Fruit fly (Drosophila melanogaster) whole organism, embryonic: ENCODE results near the gene Cyp28c1.
A peak's percentile ranks its signal among the peaks of the same experiment; 100 is the strongest.

ENCODE experiments used
- ATbp ChIP-seq: fragments of 200-800 bp; sonication (Bioruptor generic); optimal IDR thresholded peaks from 2 replicates; lab custom pipeline; 2017; ENCODE audit warnings: missing biosample characterization, mild to moderate bottlenecking, missing genetic modification characterization, missing genetic modification reagents
- Antp ChIP-seq: fragments of 200-800 bp; sonication (Bioruptor generic); optimal IDR thresholded peaks from 3 replicates; lab custom pipeline; 2016; ENCODE audit warnings: missing biosample characterization, missing genetic modification characterization
- CG12299 ChIP-seq: fragments of 200-800 bp; sonication (Bioruptor generic); optimal IDR thresholded peaks from 2 replicates; lab custom pipeline; 2018; ENCODE audit warnings: missing biosample characterization, mild to moderate bottlenecking, missing genetic modification characterization
- CG13894 ChIP-seq: fragments of 200-800 bp; sonication (Bioruptor generic); optimal IDR thresholded peaks from 3 replicates; lab custom pipeline; 2018; ENCODE audit warnings: missing biosample characterization, mild to moderate bottlenecking, missing genetic modification characterization, moderate library complexity
- CG14441 ChIP-seq: fragments of 200-800 bp; sonication (Bioruptor generic); IDR thresholded peaks from 2 replicates; pipeline ENCODE4 v1.3.6; 2022; ENCODE audit warnings: missing biosample characterization, missing genetic modification characterization
- CG14710 ChIP-seq: fragments of 200-800 bp; sonication (Bioruptor generic); optimal IDR thresholded peaks from 3 replicates; lab custom pipeline; 2019; ENCODE audit warnings: missing biosample characterization, mild to moderate bottlenecking, missing genetic modification characterization, moderate library complexity
- CG15479 ChIP-seq: fragments of 200-800 bp; sonication (Bioruptor generic); optimal IDR thresholded peaks from 3 replicates; lab custom pipeline; 2019; ENCODE audit warnings: missing biosample characterization, mild to moderate bottlenecking, missing genetic modification characterization, moderate library complexity
- CG1603 ChIP-seq: fragments of 200-800 bp; sonication (Bioruptor generic); optimal IDR thresholded peaks from 2 replicates; lab custom pipeline; 2019; ENCODE audit warnings: missing biosample characterization, mild to moderate bottlenecking, missing genetic modification characterization, moderate library complexity
- CG17361 ChIP-seq: fragments of 200-800 bp; sonication (Bioruptor generic); IDR thresholded peaks from 3 replicates; pipeline ENCODE4 v1.3.6; 2022; ENCODE audit warnings: missing biosample characterization, missing genetic modification characterization
- CG17568 ChIP-seq: fragments of 200-800 bp; sonication (Bioruptor generic); optimal IDR thresholded peaks from 2 replicates; lab custom pipeline; 2018; ENCODE audit warnings: missing biosample characterization, mild to moderate bottlenecking, missing genetic modification characterization, moderate library complexity
- CG30403 ChIP-seq: fragments of 200-800 bp; sonication (Bioruptor generic); optimal IDR thresholded peaks from 3 replicates; lab custom pipeline; 2016; ENCODE audit warnings: missing biosample characterization, missing genetic modification characterization
- CG3065 ChIP-seq: fragments of 200-800 bp; sonication (Bioruptor generic); optimal IDR thresholded peaks from 2 replicates; lab custom pipeline; 2016; ENCODE audit warnings: missing biosample characterization, missing genetic modification characterization
- CG3407 ChIP-seq: fragments of 200-800 bp; sonication (Bioruptor generic); optimal IDR thresholded peaks from 2 replicates; lab custom pipeline; 2018; ENCODE audit warnings: missing biosample characterization, mild to moderate bottlenecking, missing genetic modification characterization
- CG3838 ChIP-seq: fragments of 200-800 bp; sonication (Bioruptor generic); optimal IDR thresholded peaks from 3 replicates; lab custom pipeline; 2016; ENCODE audit warnings: missing biosample characterization, missing genetic modification characterization
- CG4328 ChIP-seq: fragments of 200-800 bp; sonication (Bioruptor generic); optimal IDR thresholded peaks from 3 replicates; lab custom pipeline; 2017; ENCODE audit warnings: missing biosample characterization, missing genetic modification reagents, missing genetic modification characterization
- CG4360 ChIP-seq: fragments of 200-800 bp; sonication (Bioruptor generic); IDR thresholded peaks from 2 replicates; pipeline ENCODE4 v1.3.6; 2022; ENCODE audit warnings: missing biosample characterization, missing genetic modification characterization
- CG4424 ChIP-seq: fragments of 200-800 bp; sonication (Bioruptor generic); optimal IDR thresholded peaks from 3 replicates; lab custom pipeline; 2016; ENCODE audit warnings: missing biosample characterization, missing genetic modification characterization
- CG5953 ChIP-seq: fragments of 200-800 bp; sonication (Bioruptor generic); IDR thresholded peaks from 2 replicates; pipeline ENCODE4 v1.3.6; 2022; ENCODE audit warnings: missing biosample characterization, missing genetic modification characterization
- CG6813 ChIP-seq: fragments of 200-800 bp; sonication (Bioruptor generic); optimal IDR thresholded peaks from 2 replicates; lab custom pipeline; 2017; ENCODE audit warnings: missing biosample characterization, missing genetic modification characterization, mild to moderate bottlenecking, moderate library complexity, missing genetic modification reagents
- CG6854 ChIP-seq: fragments of 200-800 bp; sonication (Bioruptor generic); optimal IDR thresholded peaks from 3 replicates; lab custom pipeline; 2017; ENCODE audit warnings: missing biosample characterization, mild to moderate bottlenecking, missing genetic modification characterization
- CG7271 ChIP-seq: fragments of 200-800 bp; sonication (Bioruptor generic); optimal IDR thresholded peaks from 2 replicates; lab custom pipeline; 2018; ENCODE audit warnings: missing biosample characterization, mild to moderate bottlenecking, missing genetic modification characterization, moderate library complexity
- CG7372 ChIP-seq: fragments of 200-800 bp; sonication (Bioruptor generic); IDR thresholded peaks from 2 replicates; pipeline ENCODE4 v1.3.6; 2022; ENCODE audit warnings: missing biosample characterization, missing genetic modification characterization
- CG8924 ChIP-seq: fragments of 200-800 bp; optimal IDR thresholded peaks from 3 replicates; lab custom pipeline; 2019; ENCODE audit warnings: missing biosample characterization, mild to moderate bottlenecking, missing genetic modification characterization, moderate library complexity
- CG9727 ChIP-seq: fragments of 200-800 bp; sonication (Bioruptor generic); optimal IDR thresholded peaks from 3 replicates; lab custom pipeline; 2017; ENCODE audit warnings: missing biosample characterization, mild to moderate bottlenecking, missing genetic modification characterization
- CG9797 ChIP-seq: fragments of 200-800 bp; sonication (Bioruptor generic); optimal IDR thresholded peaks from 3 replicates; lab custom pipeline; 2018; ENCODE audit warnings: missing biosample characterization, mild to moderate bottlenecking, missing genetic modification characterization
- CkIIα-i1 ChIP-seq: fragments of 200-800 bp; sonication (Bioruptor generic); IDR thresholded peaks from 2 replicates; pipeline ENCODE4 v1.3.6; 2022; ENCODE audit warnings: missing biosample characterization, missing genetic modification characterization
- E2f2 ChIP-seq: fragments of 200-800 bp; sonication (Bioruptor generic); IDR thresholded peaks from 2 replicates; pipeline ENCODE4 v1.3.6; 2022; ENCODE audit warnings: missing biosample characterization, missing genetic modification characterization
- Ets65A ChIP-seq: fragments of 200-800 bp; sonication (Bioruptor generic); peaks from one replicate; lab custom pipeline; 2016; ENCODE audit warnings: missing biosample characterization, missing genetic modification characterization
- H15 ChIP-seq: fragments of 200-800 bp; sonication (Bioruptor generic); IDR thresholded peaks from 3 replicates; pipeline ENCODE4 v1.3.6; 2022; ENCODE audit warnings: missing biosample characterization, missing genetic modification characterization
- HmgD ChIP-seq: fragments of 200-800 bp; sonication (Bioruptor generic); optimal IDR thresholded peaks from 3 replicates; lab custom pipeline; 2016; ENCODE audit warnings: missing biosample characterization, missing genetic modification characterization
- HmgZ ChIP-seq: fragments of 200-800 bp; sonication (Bioruptor generic); optimal IDR thresholded peaks from 2 replicates; lab custom pipeline; 2018; ENCODE audit warnings: missing biosample characterization, mild to moderate bottlenecking, missing genetic modification characterization
- Max ChIP-seq: fragments of 200-800 bp; sonication (Bioruptor generic); optimal IDR thresholded peaks from 2 replicates; lab custom pipeline; 2016; ENCODE audit warnings: missing biosample characterization, mild to moderate bottlenecking, missing genetic modification characterization
- Poxn ChIP-seq: fragments of 200-800 bp; sonication (Bioruptor generic); IDR thresholded peaks from 2 replicates; pipeline ENCODE4 v1.3.6; 2022; ENCODE audit warnings: missing biosample characterization, missing genetic modification characterization
- ab ChIP-seq: fragments of 200-800 bp; sonication (Bioruptor generic); optimal IDR thresholded peaks from 2 replicates; lab custom pipeline; 2016; ENCODE audit warnings: missing biosample characterization, missing genetic modification characterization
- eve ChIP-seq, 2 experiments: fragments of >200 bp; optimal IDR thresholded peaks; 2 replicates each; lab custom pipeline; 2017; ENCODE audit warnings: missing biosample characterization in 2 of 2, missing genetic modification characterization in 2 of 2
- ewg ChIP-seq: fragments of 200-800 bp; sonication (Bioruptor generic); optimal IDR thresholded peaks from 3 replicates; lab custom pipeline; 2017; ENCODE audit warnings: mild to moderate bottlenecking, missing biosample characterization, missing genetic modification reagents, missing genetic modification characterization
- exex ChIP-seq: fragments of 200-800 bp; sonication (Bioruptor generic); optimal IDR thresholded peaks from 4 replicates; lab custom pipeline; 2018; ENCODE audit warnings: missing biosample characterization, mild to moderate bottlenecking, missing genetic modification characterization, moderate library complexity
- fd3F ChIP-seq: fragments of 200-800 bp; sonication (Bioruptor generic); optimal IDR thresholded peaks from 2 replicates; lab custom pipeline; 2018; ENCODE audit warnings: missing biosample characterization, mild to moderate bottlenecking, missing genetic modification characterization, moderate library complexity
- gfzf ChIP-seq: fragments of 200-800 bp; sonication (Bioruptor generic); optimal IDR thresholded peaks from 2 replicates; lab custom pipeline; 2016; ENCODE audit warnings: missing biosample characterization, mild to moderate bottlenecking, missing genetic modification characterization, moderate library complexity
- gsb-n ChIP-seq: fragments of 200-800 bp; sonication (Bioruptor generic); optimal IDR thresholded peaks from 3 replicates; lab custom pipeline; 2018; ENCODE audit warnings: missing biosample characterization, mild to moderate bottlenecking, missing genetic modification characterization
- h ChIP-seq: fragments of >200 bp; optimal IDR thresholded peaks from 2 replicates; lab custom pipeline; 2017
- hkb ChIP-seq, 2 experiments: fragments of 200-800 bp in 1 of 2; fragments of >200 bp in 1 of 2; sonication (Bioruptor generic) in 1 of 2; IDR thresholded peaks in 1 of 2; optimal IDR thresholded peaks in 1 of 2; 2 replicates each; pipeline versions ENCODE4 v1.3.6 to Lab custom; 2017 to 2022; ENCODE audit warnings: missing biosample characterization in 1 of 2, missing genetic modification characterization in 1 of 2
- lola ChIP-seq, 3 experiments: fragments of >200 bp in 2 of 3; fragments of 200-800 bp in 1 of 3; sonication (Bioruptor generic) in 1 of 3; optimal IDR thresholded peaks; 2 replicates each; lab custom pipeline; 2017 to 2019; ENCODE audit warnings: missing biosample characterization in 3 of 3, missing genetic modification characterization in 3 of 3, mild to moderate bottlenecking in 1 of 3, moderate library complexity in 1 of 3
- prd ChIP-seq, 3 experiments: fragments of >200 bp in 2 of 3; fragments of 200-800 bp in 1 of 3; sonication (Bioruptor generic) in 1 of 3; optimal IDR thresholded peaks in 2 of 3; IDR thresholded peaks in 1 of 3; 2 replicates in 2 of 3; 3 replicates in 1 of 3; pipeline versions ENCODE4 v1.3.6 to Lab custom; 2017 to 2022; ENCODE audit warnings: missing biosample characterization in 1 of 3, missing genetic modification characterization in 1 of 3
- rib ChIP-seq: fragments of 200-800 bp; sonication (Bioruptor generic); IDR thresholded peaks from 2 replicates; pipeline ENCODE4 v1.3.6; 2022; ENCODE audit warnings: missing biosample characterization, missing genetic modification characterization
- sim ChIP-seq: fragments of 200-800 bp; sonication (Bioruptor generic); IDR thresholded peaks from 2 replicates; pipeline ENCODE4 v1.3.6; 2022; ENCODE audit warnings: missing biosample characterization, missing genetic modification characterization
- slbo ChIP-seq: fragments of 200-800 bp; sonication (Bioruptor generic); IDR thresholded peaks from 2 replicates; pipeline ENCODE4 v1.3.6; 2022; ENCODE audit warnings: missing biosample characterization, missing genetic modification characterization
- unc-4 ChIP-seq: fragments of 200-800 bp; sonication (Bioruptor generic); IDR thresholded peaks from 2 replicates; pipeline ENCODE4 v1.3.6; 2022; ENCODE audit warnings: missing biosample characterization, missing genetic modification characterization; ENCODE audit not compliant: partially characterized antibody
- zen2 ChIP-seq: fragments of 200-800 bp; sonication (Bioruptor generic); IDR thresholded peaks from 3 replicates; pipeline ENCODE4 v1.3.6; 2022; ENCODE audit warnings: missing biosample characterization, missing genetic modification characterization; ENCODE audit not compliant: partially characterized antibody

The Cyp28c1 gene

DNA sequence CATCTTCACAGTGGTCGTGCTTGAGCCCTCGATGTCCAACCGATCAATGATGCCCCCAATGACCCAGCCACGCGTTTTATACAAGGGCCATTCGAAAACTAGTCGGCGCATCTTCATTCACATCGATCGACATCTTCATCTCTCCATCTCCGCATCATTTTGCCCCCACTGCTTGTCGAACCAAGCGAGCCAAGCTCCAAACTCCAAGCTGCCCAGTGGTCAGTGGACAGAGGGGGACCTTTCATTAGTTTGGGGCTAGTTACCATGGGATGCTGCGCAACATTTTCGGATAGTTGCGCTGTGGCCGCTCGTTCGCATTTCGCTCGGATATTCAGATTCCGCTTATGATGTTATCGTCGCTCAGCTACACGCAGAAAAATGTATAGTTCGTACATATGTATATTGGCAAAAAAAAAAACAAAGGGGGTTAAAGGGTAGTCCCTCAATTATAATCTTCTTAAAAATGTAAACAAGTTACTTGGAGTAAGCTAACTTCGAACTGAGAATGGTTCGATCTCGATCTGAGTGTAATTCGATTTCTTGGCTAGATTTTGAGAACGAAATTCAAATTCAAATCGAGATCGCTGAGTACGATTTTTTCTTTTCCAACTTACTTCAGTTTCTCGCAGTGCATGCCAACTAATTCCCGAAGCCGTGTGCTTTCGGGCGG, 6.8 kb downstream of the Cyp28c1 start, which contains the start of gene CG15740 (continued):
- peak; percentile 73 for TF ChIP-seq CG14441 (GFP tag; lab: Robert Waterston, UW)
- no peak for TF ChIP-seq ewg
- no peak for TF ChIP-seq Ets65A (GFP tag; lab: Kevin White, UChicago)
- TF ChIP-seq CG9727 (GFP tag; lab: Kevin White, UChicago), result peak; percentile 16
- TF ChIP-seq lola (GFP tag; optimal IDR thresholded peaks at IDR 0.05; lab: Kevin White, UChicago), result no peak
- no peak for TF ChIP-seq CG6813 (GFP tag; lab: Kevin White, UChicago)
- no peak for TF ChIP-seq unc-4
- no peak for TF ChIP-seq CG7271 (tag; lab: Kevin White, UChicago)
- no peak for TF ChIP-seq CG8924 (tag; lab: Kevin White, UChicago)
- TF ChIP-seq CG12299 (tag; lab: Kevin White, UChicago), result no peak
- TF ChIP-seq Max (GFP tag; lab: Kevin White, UChicago), result no peak
- TF ChIP-seq Poxn (GFP tag; lab: Robert Waterston, UW), result no peak
- TF ChIP-seq CG5953 (GFP tag; lab: Robert Waterston, UW), result peak; percentile 33; the same call in 1 of the 2 replicates
- TF ChIP-seq zen2, result no peak
- no peak for TF ChIP-seq CG4360 (GFP tag; lab: Robert Waterston, UW)
- no peak for TF ChIP-seq CG17568 (GFP tag; lab: Kevin White, UChicago)
- TF ChIP-seq CG13894, result no peak
- TF ChIP-seq hkb (optimal IDR thresholded peaks at IDR 0.05; lab: Kevin White, UChicago), result no peak
- peak; percentile 77 for TF ChIP-seq hkb (GFP tag; IDR thresholded peaks at IDR 0.05; lab: Robert Waterston, UW)
- no peak for TF ChIP-seq rib (GFP tag; lab: Robert Waterston, UW)
- TF ChIP-seq CG30403, result peak; percentile 61
- TF ChIP-seq CG6854 (GFP tag; lab: Kevin White, UChicago), result no peak
- no peak for TF ChIP-seq CG15479 (GFP tag; lab: Kevin White, UChicago)
- no peak for TF ChIP-seq gsb-n (tag; lab: Kevin White, UChicago)
- no peak for TF ChIP-seq HmgZ
- no peak for TF ChIP-seq HmgD
- peak; percentile 53 for TF ChIP-seq slbo (GFP tag; lab: Robert Waterston, UW)
- no peak for TF ChIP-seq ab (GFP tag; lab: Kevin White, UChicago)
- no peak for TF ChIP-seq CG3838 (GFP tag; lab: Kevin White, UChicago)
- TF ChIP-seq E2f2 (GFP tag; lab: Robert Waterston, UW), result peak; percentile 37; the same call in 1 of the 2 replicates
- no peak for TF ChIP-seq CG9797 (GFP tag; lab: Kevin White, UChicago)
- TF ChIP-seq h (lab: Kevin White, UChicago), result no peak
- peak; percentile 40 for TF ChIP-seq Antp
- no peak for TF ChIP-seq CG3407 (GFP tag; lab: Kevin White, UChicago)
- no peak for TF ChIP-seq prd (optimal IDR thresholded peaks at IDR 0.05; lab: Kevin White, UChicago)
- TF ChIP-seq prd (GFP tag; IDR thresholded peaks at IDR 0.05; lab: Robert Waterston, UW), result peak; percentile 69; the same call in 2 of the 3 replicates
- TF ChIP-seq CG7372 (GFP tag; lab: Robert Waterston, UW), result no peak
- no peak for TF ChIP-seq CG4328
- TF ChIP-seq CG17361 (GFP tag; lab: Robert Waterston, UW), result peak; percentile 44; the same call in 2 of the 3 replicates
- no peak for TF ChIP-seq exex (tag; lab: Kevin White, UChicago)
- peak; percentile 61; the same call in 1 of the 3 replicates for TF ChIP-seq H15
- peak; percentile 38 for TF ChIP-seq CG1603
- TF ChIP-seq gfzf (GFP tag; lab: Kevin White, UChicago), result no peak
- no peak for TF ChIP-seq ATbp (GFP tag; lab: Kevin White, UChicago)
- TF ChIP-seq CG4424 (GFP tag; lab: Kevin White, UChicago), result peak; percentile 42
- TF ChIP-seq CG14710 (tag; lab: Kevin White, UChicago), result no peak
- no peak for TF ChIP-seq sim
- TF ChIP-seq eve (GFP tag; optimal IDR thresholded peaks at IDR 0.05; lab: Kevin White, UChicago), result no peak
- TF ChIP-seq fd3F (GFP tag; lab: Kevin White, UChicago), result no peak
- TF ChIP-seq CkIIα-i1 (GFP tag; lab: Robert Waterston, UW), result no peak
- TF ChIP-seq CG3065, result no peak
